Worm (Caenorhabditis elegans) whole organism, L3 larva: ENCODE data around the gene aak-1.

ENCODE experiments used
- pqm-1 ChIP-seq: fragments of 150-350 bp; optimal IDR thresholded peaks from 2 replicates; lab custom pipeline; 2017; ENCODE audit warnings: missing biosample characterization, missing genetic modification characterization, inconsistent platforms
- snpc-4 ChIP-seq: fragments of 150-350 bp; optimal IDR thresholded peaks from 2 replicates; lab custom pipeline; 2014; ENCODE audit warnings: missing biosample characterization, missing genetic modification characterization

ce11 chrIII:8766467-8766866, 5.6 kb upstream of the aak-1 start:
- TF ChIP-seq pqm-1 (tag; lab: Kevin White, UChicago) (no peak), snpc-4 (tag; lab: Kevin White, UChicago) (no peak)
